Worm (Caenorhabditis elegans) whole organism, L4 larva: ENCODE measurements around the gene Y70C5A.2.
"Not testable (repeated sequence)": the region's sequence is repeated elsewhere in the genome, so short reads cannot be mapped to it uniquely, and the experiment has no call there.

Source experiments
- T26A8.4 ChIP-seq: fragments of 200-800 bp; sonication (Bioruptor generic); IDR thresholded peaks from 2 replicates; pipeline ENCODE4 v1.3.6; 2022; ENCODE audit warnings: missing genetic modification characterization, missing compliant biosample characterization
- Y48G9A.11 ChIP-seq: fragments of 200-800 bp; sonication (Bioruptor generic); IDR thresholded peaks from 2 replicates; pipeline ENCODE4 v1.3.6; 2022; ENCODE audit warnings: missing genetic modification reagents, missing genetic modification characterization, missing compliant biosample characterization
- ZK337.2 ChIP-seq: fragments of 200-800 bp; sonication (Bioruptor generic); IDR thresholded peaks from 2 replicates; pipeline ENCODE4 v1.3.6; 2022; ENCODE audit warnings: missing genetic modification reagents, missing genetic modification characterization, missing compliant biosample characterization
- arid-1 ChIP-seq: fragments of 200-800 bp; sonication (Bioruptor generic); conservative IDR thresholded peaks from 2 replicates; pipeline ENCODE4 v1.3.6; 2022; ENCODE audit warnings: missing genetic modification reagents, missing genetic modification characterization, missing compliant biosample characterization
- ceh-62 ChIP-seq: sonication (generic microtip); optimal IDR thresholded peaks from 2 replicates; lab custom pipeline; 2017; ENCODE audit warnings: missing biosample characterization, missing genetic modification characterization
- ceh-82 ChIP-seq: sonication (generic microtip); optimal IDR thresholded peaks from 2 replicates; lab custom pipeline; 2017; ENCODE audit warnings: missing biosample characterization, missing genetic modification characterization
- ces-1 ChIP-seq: fragments of 150-350 bp; sonication (generic microtip); optimal IDR thresholded peaks from 4 replicates; lab custom pipeline; 2014; ENCODE audit warnings: missing biosample characterization, missing genetic modification reagents, missing genetic modification characterization
- daf-16 ChIP-seq, 3 experiments: sonication (generic microtip); optimal IDR thresholded peaks; 2 replicates each; lab custom pipeline; 2016 to 2017; ENCODE audit warnings: missing genetic modification characterization in 3 of 3, missing genetic modification reagents in 3 of 3, mild to moderate bottlenecking in 2 of 3, missing compliant biosample characterization in 2 of 3, missing biosample characterization in 1 of 3, moderate library complexity in 1 of 3
- duxl-1 ChIP-seq: sonication (generic microtip); optimal IDR thresholded peaks from 2 replicates; lab custom pipeline; 2016; ENCODE audit warnings: mild to moderate bottlenecking, missing genetic modification characterization, moderate library complexity, missing compliant biosample characterization; ENCODE audit not compliant: poor library complexity
- dve-1 ChIP-seq: sonication (generic microtip); optimal IDR thresholded peaks from 2 replicates; lab custom pipeline; 2017; ENCODE audit warnings: antibody characterized with exemption, mild to moderate bottlenecking, missing genetic modification characterization, missing compliant biosample characterization; ENCODE audit not compliant: insufficient read depth
- egl-43 ChIP-seq: fragments of 200-800 bp; sonication (Bioruptor generic); IDR thresholded peaks from 2 replicates; pipeline ENCODE4 v1.3.6; 2022; ENCODE audit warnings: missing genetic modification reagents, missing genetic modification characterization, missing compliant biosample characterization
- fos-1 ChIP-seq: fragments of 150-350 bp; optimal IDR thresholded peaks from 2 replicates; lab custom pipeline; 2014; ENCODE audit warnings: missing biosample characterization, missing genetic modification characterization
- hlh-30 ChIP-seq: sonication (generic microtip); optimal IDR thresholded peaks from 2 replicates; lab custom pipeline; 2017; ENCODE audit warnings: antibody characterized with exemption, mild to moderate bottlenecking, missing genetic modification characterization, missing compliant biosample characterization; ENCODE audit not compliant: insufficient read depth
- hmg-1.1 ChIP-seq: fragments of 200-800 bp; sonication (Bioruptor generic); IDR thresholded peaks from 2 replicates; pipeline ENCODE4 v1.3.6; 2022; ENCODE audit warnings: missing genetic modification reagents, missing genetic modification characterization, missing compliant biosample characterization
- jun-1 ChIP-seq: fragments of 150-350 bp; optimal IDR thresholded peaks from 2 replicates; lab custom pipeline; 2014; ENCODE audit warnings: missing biosample characterization, missing genetic modification reagents, missing genetic modification characterization
- lim-7 ChIP-seq: fragments of 200-800 bp; sonication (Bioruptor generic); IDR thresholded peaks from 2 replicates; pipeline ENCODE4 v1.3.6; 2022; ENCODE audit warnings: missing genetic modification characterization, missing compliant biosample characterization
- lin-15B ChIP-seq: fragments of 150-350 bp; sonication (generic microtip); optimal IDR thresholded peaks from 3 replicates; lab custom pipeline; 2014; ENCODE audit warnings: missing biosample characterization, missing genetic modification characterization
- lin-29 ChIP-seq: fragments of 200-800 bp; sonication (Bioruptor generic); IDR thresholded peaks from 2 replicates; pipeline ENCODE4 v1.3.6; 2022; ENCODE audit warnings: missing genetic modification reagents, missing genetic modification characterization, missing compliant biosample characterization
- lin-38 ChIP-seq: fragments of 200-800 bp; sonication (Bioruptor generic); IDR thresholded peaks from 2 replicates; pipeline ENCODE4 v1.3.6; 2022; ENCODE audit warnings: missing genetic modification reagents, missing genetic modification characterization, missing compliant biosample characterization
- lsy-2 ChIP-seq, 2 experiments: fragments of 150-350 bp in 1 of 2; sonication (generic microtip) in 1 of 2; optimal IDR thresholded peaks; 2 replicates each; lab custom pipeline; 2014 to 2017; ENCODE audit warnings: missing biosample characterization in 2 of 2, missing genetic modification characterization in 2 of 2
- madf-5 ChIP-seq, 2 experiments: fragments of 200-800 bp; sonication (Bioruptor generic); IDR thresholded peaks; 2 replicates each; pipeline ENCODE4 v1.3.6; 2022; ENCODE audit warnings: missing compliant biosample characterization in 2 of 2, missing genetic modification characterization in 2 of 2
- madf-9 ChIP-seq: fragments of 200-800 bp; sonication (Bioruptor generic); conservative IDR thresholded peaks from 2 replicates; pipeline ENCODE4 v1.3.6; 2022; ENCODE audit warnings: missing genetic modification reagents, missing genetic modification characterization, missing compliant biosample characterization
- mdt-29 ChIP-seq: fragments of 200-800 bp; sonication (Bioruptor generic); IDR thresholded peaks from 2 replicates; pipeline ENCODE4 v1.3.6; 2022; ENCODE audit warnings: missing genetic modification reagents, missing genetic modification characterization, missing compliant biosample characterization
- mep-1 ChIP-seq: fragments of 150-350 bp; sonication (generic microtip); optimal IDR thresholded peaks from 3 replicates; lab custom pipeline; 2014; ENCODE audit warnings: missing biosample characterization, missing genetic modification characterization
- mxl-3 ChIP-seq: fragments of 200-800 bp; sonication (Bioruptor generic); optimal IDR thresholded peaks from 2 replicates; lab custom pipeline; 2018; ENCODE audit warnings: mild to moderate bottlenecking, missing genetic modification characterization, missing compliant biosample characterization
- nhr-10 ChIP-seq: fragments of 150-350 bp; optimal IDR thresholded peaks from 2 replicates; lab custom pipeline; 2014; ENCODE audit warnings: missing biosample characterization, missing genetic modification characterization
- nhr-102 ChIP-seq: sonication (generic microtip); optimal IDR thresholded peaks from 2 replicates; lab custom pipeline; 2016; ENCODE audit warnings: mild to moderate bottlenecking, missing genetic modification characterization, moderate library complexity, missing compliant biosample characterization
- nhr-11 ChIP-seq: fragments of 150-350 bp; optimal IDR thresholded peaks from 2 replicates; lab custom pipeline; 2014; ENCODE audit warnings: missing biosample characterization, missing genetic modification characterization
- nhr-111 ChIP-seq: fragments of 200-800 bp; sonication (Bioruptor generic); optimal IDR thresholded peaks from 2 replicates; lab custom pipeline; 2018; ENCODE audit warnings: mild to moderate bottlenecking, missing genetic modification characterization, missing compliant biosample characterization
- nhr-237 ChIP-seq: sonication (generic microtip); optimal IDR thresholded peaks from 2 replicates; lab custom pipeline; 2017; ENCODE audit warnings: missing biosample characterization, missing genetic modification characterization
- nhr-28 ChIP-seq: fragments of 150-350 bp; optimal IDR thresholded peaks from 2 replicates; lab custom pipeline; 2014; ENCODE audit warnings: missing biosample characterization, missing genetic modification characterization
- nhr-41 ChIP-seq: fragments of 200-800 bp; sonication (Bioruptor generic); IDR thresholded peaks from 2 replicates; pipeline ENCODE4 v1.3.6; 2022; ENCODE audit warnings: missing genetic modification reagents, missing genetic modification characterization, missing compliant biosample characterization
- pha-4 ChIP-seq, 2 experiments: fragments of 150-350 bp in 1 of 2; fragments of 200-800 bp in 1 of 2; sonication (Bioruptor generic) in 1 of 2; IDR thresholded peaks in 1 of 2; optimal IDR thresholded peaks in 1 of 2; 2 replicates each; pipeline versions ENCODE4 v1.3.6 to Lab custom; 2014 to 2022; ENCODE audit warnings: missing genetic modification characterization in 2 of 2, missing genetic modification reagents in 2 of 2, missing biosample characterization in 1 of 2, missing compliant biosample characterization in 1 of 2
- snpc-1.2 ChIP-seq: fragments of 200-800 bp; sonication (Bioruptor generic); IDR thresholded peaks from 2 replicates; pipeline ENCODE4 v1.3.6; 2022; ENCODE audit warnings: missing genetic modification reagents, missing genetic modification characterization, missing compliant biosample characterization
- snpc-4 ChIP-seq: fragments of 150-350 bp; optimal IDR thresholded peaks from 2 replicates; lab custom pipeline; 2014; ENCODE audit warnings: missing biosample characterization, missing genetic modification characterization
- spr-3 ChIP-seq: fragments of 200-800 bp; sonication (Bioruptor generic); optimal IDR thresholded peaks from 2 replicates; lab custom pipeline; 2018; ENCODE audit warnings: mild to moderate bottlenecking, missing genetic modification characterization, missing compliant biosample characterization
- zfp-2 ChIP-seq: sonication (generic microtip); optimal IDR thresholded peaks from 2 replicates; lab custom pipeline; 2016; ENCODE audit warnings: mild to moderate bottlenecking, missing genetic modification characterization, missing compliant biosample characterization
- ztf-11 ChIP-seq: fragments of 150-350 bp; optimal IDR thresholded peaks from 2 replicates; lab custom pipeline; 2014; ENCODE audit warnings: missing biosample characterization, missing genetic modification characterization
- ztf-7 ChIP-seq: fragments of 150-350 bp; optimal IDR thresholded peaks from 2 replicates; lab custom pipeline; 2014; ENCODE audit warnings: missing biosample characterization, missing genetic modification characterization

Gene Y70C5A.2

DNA sequence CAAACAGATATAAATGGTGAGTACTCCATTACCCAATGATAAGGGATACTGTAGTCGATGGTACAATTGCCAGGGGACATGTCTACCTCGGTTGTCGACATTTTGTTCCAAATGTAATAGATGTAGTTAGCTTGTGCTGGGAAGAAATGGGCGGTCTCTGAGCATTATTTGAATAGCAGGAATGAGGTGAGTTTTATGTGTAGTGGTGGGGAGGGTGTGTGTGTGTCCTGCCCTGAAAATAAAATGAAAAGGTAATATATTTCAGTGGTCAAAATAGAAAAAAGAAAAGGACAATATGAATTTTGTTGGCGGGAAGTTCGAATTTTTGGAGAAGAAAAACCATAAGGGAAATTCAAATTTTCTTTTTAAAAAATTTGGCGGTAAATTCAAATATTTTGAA, 37.8 kb upstream of the Y70C5A.2 start, which contains the start of gene Y70C5B.2:
Gene Y70C5B.2, minus strand, starts transcription at position 101 of the 400 bp plus-strand sequence.
- TF ChIP-seq ces-1 (GFP tag; lab: Kevin White, UChicago); nhr-11 (tag; lab: Kevin White, UChicago); ztf-7 (tag; lab: Kevin White, UChicago): not testable (repeated sequence)

DNA sequence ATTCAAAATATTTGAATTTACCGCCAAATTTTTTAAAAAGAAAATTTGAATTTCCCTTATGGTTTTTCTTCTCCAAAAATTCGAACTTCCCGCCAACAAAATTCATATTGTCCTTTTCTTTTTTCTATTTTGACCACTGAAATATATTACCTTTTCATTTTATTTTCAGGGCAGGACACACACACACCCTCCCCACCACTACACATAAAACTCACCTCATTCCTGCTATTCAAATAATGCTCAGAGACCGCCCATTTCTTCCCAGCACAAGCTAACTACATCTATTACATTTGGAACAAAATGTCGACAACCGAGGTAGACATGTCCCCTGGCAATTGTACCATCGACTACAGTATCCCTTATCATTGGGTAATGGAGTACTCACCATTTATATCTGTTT, 31.2 kb upstream of the Y70C5A.2 start, which contains the start of gene W06G6.15:
Gene W06G6.15, plus strand, starts transcription at position 301 of the 400 bp plus-strand sequence.
- not testable (repeated sequence) for TF ChIP-seq fos-1, ztf-7, snpc-4 (tag; lab: Kevin White, UChicago)

DNA sequence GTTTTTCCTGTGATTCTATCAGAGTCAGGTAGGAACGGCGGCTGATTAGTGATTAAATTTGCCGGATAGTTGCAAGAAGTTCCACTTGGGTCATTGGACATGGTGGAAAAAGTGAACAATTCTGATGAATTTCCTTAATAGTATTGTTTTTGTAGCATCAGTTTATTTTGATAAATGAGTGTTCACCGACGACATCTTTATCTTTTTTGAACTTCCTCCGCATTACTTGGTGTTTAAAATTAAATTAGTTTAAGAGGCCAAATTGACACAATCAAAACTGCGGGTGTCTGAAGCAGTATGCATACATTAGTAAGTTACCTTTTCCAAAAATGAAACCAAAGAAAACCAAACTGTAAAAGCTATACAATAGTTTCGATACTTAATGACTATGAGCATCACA, 26.2 kb upstream of the Y70C5A.2 start, which contains the start of gene W06G6.11:
Gene W06G6.11, minus strand, starts transcription at position 101 of the 400 bp plus-strand sequence.
- TF ChIP-seq mxl-3 (GFP tag; lab: Kevin White, UChicago); nhr-237 (tag; lab: Kevin White, UChicago); hmg-1.1 (GFP tag; lab: Robert Waterston, UW): not testable (repeated sequence)

- no peak for TF ChIP-seq spr-3 (GFP tag; lab: Kevin White, UChicago)
- no peak for TF ChIP-seq jun-1 (tag; lab: Kevin White, UChicago)
- TF ChIP-seq lim-7, result peak; percentile 72
- peak; percentile 74 for TF ChIP-seq hlh-30 (tag; lab: Kevin White, UChicago)
- TF ChIP-seq pha-4 (GFP tag; IDR thresholded peaks at IDR 0.05; lab: Robert Waterston, UW), result peak; percentile 46; the same call in 1 of the 2 replicates
- no peak for TF ChIP-seq pha-4 (tag; optimal IDR thresholded peaks at IDR 0.05; lab: Kevin White, UChicago)
- TF ChIP-seq duxl-1 (tag; lab: Kevin White, UChicago), result peak; percentile 40
- TF ChIP-seq ZK337.2 (GFP tag; lab: Robert Waterston, UW), result 0 out of 2 replicates have a peak, but pooled peaks have one; percentile 40
- TF ChIP-seq arid-1, result peak; percentile 49; the same call in 1 of the 2 replicates
- peak; percentile 54 for TF ChIP-seq lin-38 (GFP tag; lab: Robert Waterston, UW)
- TF ChIP-seq madf-9 (GFP tag; lab: Robert Waterston, UW), result 0 out of 2 replicates have a peak, but pooled peaks have one; percentile 32
- peak in 1 of 2 experiments; percentile 63 for TF ChIP-seq daf-16 (GFP tag; optimal IDR thresholded peaks at IDR 0.05; lab: Kevin White, UChicago)
- peak; percentile 31 for TF ChIP-seq daf-16 (tag; optimal IDR thresholded peaks at IDR 0.05; lab: Kevin White, UChicago)
- 0 out of 2 replicates have a peak, but pooled peaks have one; percentile 16 for TF ChIP-seq mdt-29 (GFP tag; lab: Robert Waterston, UW)
- TF ChIP-seq Y48G9A.11 (GFP tag; lab: Robert Waterston, UW), result 0 out of 2 replicates have a peak, but pooled peaks have one; percentile 10
- TF ChIP-seq dve-1 (tag; lab: Kevin White, UChicago), result peak; percentile 11
- no peak for TF ChIP-seq nhr-10
- 0 out of 2 replicates have a peak, but pooled peaks have one; percentile 23 for TF ChIP-seq egl-43
- peak; percentile 62 for TF ChIP-seq snpc-1.2
- TF ChIP-seq madf-5 (GFP tag; IDR thresholded peaks at IDR 0.05; lab: Robert Waterston, UW), result 0 out of 4 replicates have a peak, but pooled peaks have one; percentile 7 to 9
- no peak for TF ChIP-seq lin-29 (GFP tag; lab: Robert Waterston, UW)
- no peak for TF ChIP-seq T26A8.4 (GFP tag; lab: Robert Waterston, UW)
These were observed 25.5 kb upstream of the Y70C5A.2 start, which contains the start of gene W06G6.20 for ce11 chrV:16648317-16649018. TSS of gene W06G6.20 (minus strand) at chrV:16648367.

DNA sequence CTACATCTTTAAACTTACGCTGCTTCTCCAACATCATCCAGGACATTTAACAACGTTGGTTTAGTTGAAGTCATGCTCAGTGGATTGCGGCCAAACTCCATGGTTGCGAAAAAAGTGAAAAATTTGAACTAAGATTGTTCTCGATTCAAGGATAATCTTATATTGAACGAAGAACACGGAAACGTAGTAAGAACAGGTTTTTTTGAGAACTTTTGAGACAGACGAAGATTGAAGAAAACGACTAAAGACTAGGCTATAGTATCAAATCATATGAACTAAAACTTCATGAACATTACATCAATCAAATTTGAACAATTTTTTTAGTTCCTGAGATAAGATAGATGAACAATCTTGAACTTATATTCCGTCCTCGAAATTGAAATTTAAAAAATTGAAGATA, 24.1 kb upstream of the Y70C5A.2 start, which contains the start of gene W06G6.10:
Gene W06G6.10, minus strand, starts transcription at position 101 of the 400 bp plus-strand sequence.
- no peak for TF ChIP-seq ceh-62 (tag; lab: Kevin White, UChicago)
- no peak for TF ChIP-seq lsy-2 (tag; optimal IDR thresholded peaks at IDR 0.05; lab: Kevin White, UChicago)
- TF ChIP-seq mep-1 (tag; lab: Kevin White, UChicago), result no peak
- TF ChIP-seq lin-15B (tag; lab: Kevin White, UChicago), result no peak
- TF ChIP-seq nhr-111 (GFP tag; lab: Kevin White, UChicago), result no peak
- TF ChIP-seq arid-1, result no peak
- TF ChIP-seq madf-5 (GFP tag; IDR thresholded peaks at IDR 0.05; lab: Robert Waterston, UW), result no peak
- TF ChIP-seq nhr-102 (tag; lab: Kevin White, UChicago), result no peak
- no peak for TF ChIP-seq nhr-41 (GFP tag; lab: Robert Waterston, UW)
- no peak for TF ChIP-seq ztf-11 (tag; lab: Kevin White, UChicago)
- no peak for TF ChIP-seq nhr-28 (tag; lab: Kevin White, UChicago)
- no peak for TF ChIP-seq ceh-82 (tag; lab: Kevin White, UChicago)
- TF ChIP-seq zfp-2 (tag; lab: Kevin White, UChicago), result no peak
